Worm (Caenorhabditis elegans): Measurements from ENCODE around the gene R13A1.10.

Gene R13A1.10

DNA sequence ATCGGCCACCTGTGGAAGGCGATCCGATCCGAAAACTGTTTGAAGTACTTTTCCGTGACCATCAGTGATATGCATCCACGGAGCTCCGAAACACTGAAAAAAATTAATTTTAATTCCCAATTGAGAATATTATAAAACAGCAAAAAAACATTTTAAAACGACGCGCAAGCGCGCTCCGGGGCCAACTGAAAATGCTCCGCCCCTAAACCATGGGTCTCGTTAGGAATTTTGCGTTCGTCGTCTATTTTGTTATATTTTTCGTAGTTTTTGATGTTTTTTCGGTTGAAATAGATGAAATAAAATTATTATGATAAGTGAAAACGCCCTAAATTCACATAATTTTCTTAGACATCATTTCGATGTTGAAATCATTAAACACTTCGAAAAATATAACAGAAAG is 13.6 kb upstream of the R13A1.10 start:
- TF ChIP-seq tbx-2 (tag; optimal IDR thresholded peaks at IDR 0.05) (no peak), ceh-31 (tag; optimal IDR thresholded peaks at IDR 0.05) (no peak), Y22D7AL.16 (tag; optimal IDR thresholded peaks at IDR 0.05) (no peak), rnt-1 (tag; optimal IDR thresholded peaks at IDR 0.05) (no peak), pag-3 (tag; optimal IDR thresholded peaks at IDR 0.05; ENCODE audit: borderline replicate concordance) (no peak), ceh-30 (tag; optimal IDR thresholded peaks at IDR 0.05) (no peak)

DNA sequence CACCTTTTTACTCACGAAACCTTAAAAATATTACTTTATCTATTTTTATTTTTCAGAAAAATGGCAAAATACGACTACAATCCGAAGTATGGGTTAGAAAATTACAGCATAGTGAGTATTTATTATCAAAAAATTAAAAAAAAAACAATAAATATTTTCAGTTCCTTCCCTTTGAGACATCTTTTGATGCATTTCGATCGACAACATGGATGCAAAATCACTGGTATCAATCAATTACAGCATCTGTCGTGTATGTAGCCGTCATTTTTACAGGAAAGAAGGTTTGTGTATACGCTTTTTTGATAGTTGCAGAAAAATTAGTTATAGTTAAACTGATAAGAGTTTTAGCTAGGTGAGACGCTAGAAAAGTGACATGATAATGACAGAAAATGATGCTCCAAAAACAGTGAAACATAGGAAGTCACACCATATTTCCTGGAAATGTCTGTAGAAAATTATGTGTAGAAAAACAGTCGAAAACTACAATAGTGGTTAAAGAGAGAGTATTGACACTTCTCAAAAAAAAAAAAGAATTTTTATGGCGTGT is 10.8 kb upstream of the R13A1.10 start, which contains the start of gene elo-3:
TSS of gene elo-3 (plus strand) at position 51 of the 547 bp plus-strand sequence.
- TF ChIP-seq unc-86 (tag; optimal IDR thresholded peaks at IDR 0.05) = no peak
- no peak for TF ChIP-seq Y22D7AL.16 (tag; optimal IDR thresholded peaks at IDR 0.05)
- no peak for TF ChIP-seq pax-1 (tag; optimal IDR thresholded peaks at IDR 0.05)
- no peak for TF ChIP-seq hlh-13 (GFP tag; optimal IDR thresholded peaks at IDR 0.05)
- no peak for TF ChIP-seq ets-4 (tag; optimal IDR thresholded peaks at IDR 0.05)
- TF ChIP-seq ceh-31 (tag; optimal IDR thresholded peaks at IDR 0.05) = no peak
- no peak for TF ChIP-seq pag-3 (tag; optimal IDR thresholded peaks at IDR 0.05; ENCODE audit: borderline replicate concordance)
- TF ChIP-seq gmeb-2 (tag; optimal IDR thresholded peaks at IDR 0.05) = no peak
- TF ChIP-seq nfya-1 (tag; optimal IDR thresholded peaks at IDR 0.05) = no peak
- TF ChIP-seq hlh-8 (tag; optimal IDR thresholded peaks at IDR 0.05) = no peak

DNA sequence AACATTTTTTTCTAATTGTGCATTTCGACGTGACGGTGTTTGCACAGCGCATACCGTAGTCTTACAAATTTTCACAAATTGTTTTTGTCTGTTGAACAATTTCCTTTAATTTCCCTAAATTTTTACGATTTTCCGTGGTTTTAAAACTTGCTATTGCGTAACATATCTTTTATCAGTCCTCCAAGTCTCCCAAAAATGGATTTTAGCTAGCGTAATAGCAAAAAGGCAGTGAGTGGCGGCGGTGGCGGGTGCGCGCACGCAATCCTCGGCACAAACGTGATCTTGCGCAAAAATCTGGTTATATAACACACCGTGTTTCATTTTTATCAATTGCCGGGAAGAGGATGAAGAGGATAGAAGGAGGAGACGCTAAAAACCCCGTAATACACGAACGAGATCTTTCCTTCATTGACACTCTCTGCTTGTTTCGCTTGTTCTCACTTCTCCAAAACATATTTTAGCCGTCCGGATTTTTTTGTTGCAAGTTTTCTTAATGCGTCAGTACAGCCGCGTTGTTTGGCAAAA is 9.3 kb upstream of the R13A1.10 start:
- no peak for TF ChIP-seq C08G9.2 (tag; optimal IDR thresholded peaks at IDR 0.05)
- no peak for TF ChIP-seq dmd-4 (tag; optimal IDR thresholded peaks at IDR 0.05; ENCODE audit: borderline replicate concordance)
- TF ChIP-seq ttx-3 (tag; optimal IDR thresholded peaks at IDR 0.05) = no peak
- TF ChIP-seq nfya-1 (tag; optimal IDR thresholded peaks at IDR 0.05) = no peak
- no peak for TF ChIP-seq eyg-1 (tag; optimal IDR thresholded peaks at IDR 0.05)
- TF ChIP-seq pat-9 (tag; optimal IDR thresholded peaks at IDR 0.05) = no peak

DNA sequence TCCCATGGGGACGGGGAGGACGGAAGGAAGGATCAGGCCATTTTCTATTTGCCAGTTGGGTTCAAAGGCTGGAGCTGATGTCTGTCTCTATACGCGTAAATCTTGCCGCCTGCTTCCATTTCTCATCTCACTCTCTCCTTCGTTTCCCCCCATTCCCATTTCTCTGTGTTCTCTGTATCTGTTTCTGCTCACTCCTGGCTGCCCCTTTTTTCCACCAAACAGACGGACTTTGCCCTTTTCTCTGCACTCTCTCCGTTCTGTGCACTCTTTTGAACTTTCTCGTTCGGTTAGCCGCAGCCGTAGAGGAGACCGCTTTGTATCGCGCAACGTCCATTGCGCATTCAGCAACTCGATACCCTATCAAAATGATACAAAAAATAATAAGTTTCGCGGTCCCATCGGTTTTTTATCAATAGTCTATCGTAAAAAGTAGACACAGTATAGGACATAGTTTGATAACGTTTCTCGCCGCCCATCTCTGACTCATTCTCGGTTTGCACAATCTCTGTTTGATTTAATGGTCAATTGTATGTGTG is 8.5 kb upstream of the R13A1.10 start:
- TF ChIP-seq ama-1 (optimal IDR thresholded peaks at IDR 0.05) (no peak), ceh-48 (tag; optimal IDR thresholded peaks at IDR 0.05) (no peak), mec-3 (tag; optimal IDR thresholded peaks at IDR 0.05; ENCODE audit: borderline replicate concordance) (no peak), fax-1 (tag; optimal IDR thresholded peaks at IDR 0.05) (no peak), K02D7.2 (tag; optimal IDR thresholded peaks at IDR 0.05) (no peak), pros-1 (tag; optimal IDR thresholded peaks at IDR 0.05) (no peak), fkh-10 (GFP tag; optimal IDR thresholded peaks at IDR 0.05) (no peak), pha-2 (tag; optimal IDR thresholded peaks at IDR 0.05) (no peak), K09A11.1 (tag; optimal IDR thresholded peaks at IDR 0.05; ENCODE audit: insufficient read depth) (no peak), pat-9 (tag; optimal IDR thresholded peaks at IDR 0.05) (no peak), ztf-16 (tag; optimal IDR thresholded peaks at IDR 0.05) (peak; percentile 6), C38D4.7 (GFP tag; optimal IDR thresholded peaks at IDR 0.05) (no peak), ceh-31 (tag; optimal IDR thresholded peaks at IDR 0.05) (peak; percentile 80), ceh-22 (tag; optimal IDR thresholded peaks at IDR 0.05) (no peak), ceh-45 (GFP tag; IDR thresholded peaks at IDR 0.05) (no peak), unc-55 (GFP tag; optimal IDR thresholded peaks at IDR 0.05) (peak; percentile 52), ceh-18 (tag; optimal IDR thresholded peaks at IDR 0.05) (peak; percentile 75), unc-86 (tag; optimal IDR thresholded peaks at IDR 0.05) (no peak), gmeb-2 (tag; optimal IDR thresholded peaks at IDR 0.05) (no peak), tbx-2 (tag; optimal IDR thresholded peaks at IDR 0.05) (peak; percentile 70), ceh-14 (tag; optimal IDR thresholded peaks at IDR 0.05) (peak; percentile 50), ceh-24 (tag; optimal IDR thresholded peaks at IDR 0.05) (no peak), ahr-1 (tag; optimal IDR thresholded peaks at IDR 0.05) (no peak), rnt-1 (tag; optimal IDR thresholded peaks at IDR 0.05) (no peak), eyg-1 (tag; optimal IDR thresholded peaks at IDR 0.05) (peak; percentile 24), sox-2 (GFP tag; IDR thresholded peaks at IDR 0.05) (no peak), ceh-30 (tag; optimal IDR thresholded peaks at IDR 0.05) (peak; percentile 28), nhr-232 (tag; optimal IDR thresholded peaks at IDR 0.05) (no peak), npax-4 (tag; optimal IDR thresholded peaks at IDR 0.05) (no peak), elt-4 (tag; optimal IDR thresholded peaks at IDR 0.05) (no peak), sox-4 (tag; optimal IDR thresholded peaks at IDR 0.05) (no peak), ceh-9 (tag; optimal IDR thresholded peaks at IDR 0.05) (no peak), ceh-6 (GFP tag; optimal IDR thresholded peaks at IDR 0.05) (no peak), C08G9.2 (tag; optimal IDR thresholded peaks at IDR 0.05) (peak; percentile 45), unc-3 (GFP tag; conservative IDR thresholded peaks at IDR 0.05) (no peak), unc-3 (tag; optimal IDR thresholded peaks at IDR 0.05) (no peak)
